Fruit fly (Drosophila melanogaster) whole organism, pupa: Measurements from ENCODE around the gene Kmn2.

Source experiments
- CG10348 ChIP-seq: fragments of 200-800 bp; sonication (Bioruptor generic); IDR thresholded peaks from 2 replicates; pipeline ENCODE4 v1.3.6; 2022; ENCODE audit warnings: missing biosample characterization, missing genetic modification characterization
- CG12605 ChIP-seq: fragments of 200-800 bp; sonication (Bioruptor generic); IDR thresholded peaks from 2 replicates; pipeline ENCODE4 v1.3.6; 2022; ENCODE audit warnings: missing biosample characterization, missing genetic modification characterization
- CG13204 ChIP-seq: fragments of 200-800 bp; sonication (Bioruptor generic); optimal IDR thresholded peaks from 2 replicates; lab custom pipeline; 2018; ENCODE audit warnings: missing biosample characterization, mild to moderate bottlenecking, missing genetic modification characterization, moderate library complexity
- CG14655 ChIP-seq: fragments of 200-800 bp; sonication (Bioruptor generic); optimal IDR thresholded peaks from 3 replicates; lab custom pipeline; 2017; ENCODE audit warnings: mild to moderate bottlenecking, missing biosample characterization, missing genetic modification reagents, missing genetic modification characterization
- CG15710 ChIP-seq: fragments of 200-800 bp; sonication (Bioruptor generic); optimal IDR thresholded peaks from 2 replicates; lab custom pipeline; 2018; ENCODE audit warnings: missing biosample characterization, mild to moderate bottlenecking, missing genetic modification characterization, moderate library complexity
- CG17806 ChIP-seq: fragments of 200-800 bp; sonication (Bioruptor generic); optimal IDR thresholded peaks from 2 replicates; lab custom pipeline; 2018; ENCODE audit warnings: missing biosample characterization, mild to moderate bottlenecking, missing genetic modification characterization, moderate library complexity
- CG32121 ChIP-seq: fragments of 200-800 bp; sonication (Bioruptor generic); IDR thresholded peaks from 2 replicates; pipeline ENCODE4 v1.3.6; 2022; ENCODE audit warnings: missing biosample characterization, missing genetic modification characterization
- CG34367 ChIP-seq: fragments of 200-800 bp; sonication (Bioruptor generic); optimal IDR thresholded peaks from 2 replicates; lab custom pipeline; 2018; ENCODE audit warnings: missing biosample characterization, mild to moderate bottlenecking, missing genetic modification characterization
- CG4496 ChIP-seq: fragments of 200-800 bp; sonication (Bioruptor generic); IDR thresholded peaks from 3 replicates; pipeline ENCODE4 v1.3.6; 2022; ENCODE audit warnings: missing biosample characterization, missing genetic modification characterization
- CG8159 ChIP-seq: fragments of 200-800 bp; sonication (Bioruptor generic); optimal IDR thresholded peaks from 3 replicates; lab custom pipeline; 2018; ENCODE audit warnings: missing biosample characterization, mild to moderate bottlenecking, missing genetic modification characterization, moderate library complexity
- CG8301 ChIP-seq: fragments of 200-800 bp; sonication (Bioruptor generic); optimal IDR thresholded peaks from 2 replicates; lab custom pipeline; 2018; ENCODE audit warnings: missing biosample characterization, mild to moderate bottlenecking, missing genetic modification characterization
- CG9948 ChIP-seq: fragments of 200-800 bp; sonication (Bioruptor generic); optimal IDR thresholded peaks from 2 replicates; lab custom pipeline; 2018; ENCODE audit warnings: missing biosample characterization, mild to moderate bottlenecking, missing genetic modification characterization, moderate library complexity
- D1 ChIP-seq: fragments of 200-800 bp; sonication (Bioruptor generic); optimal IDR thresholded peaks from 2 replicates; lab custom pipeline; 2018; ENCODE audit warnings: missing biosample characterization, mild to moderate bottlenecking, missing genetic modification characterization, moderate library complexity
- EcR ChIP-seq: fragments of 200-800 bp; sonication (Bioruptor generic); optimal IDR thresholded peaks from 3 replicates; lab custom pipeline; 2019; ENCODE audit warnings: missing biosample characterization, missing genetic modification characterization, mild to moderate bottlenecking, moderate library complexity, missing genetic modification reagents
- Ets98B ChIP-seq: fragments of 200-800 bp; sonication (Bioruptor generic); IDR thresholded peaks from 2 replicates; pipeline ENCODE4 v1.3.6; 2022; ENCODE audit warnings: missing biosample characterization, missing genetic modification characterization
- Pif1A ChIP-seq: fragments of 200-800 bp; sonication (Bioruptor generic); optimal IDR thresholded peaks from 3 replicates; lab custom pipeline; 2016; ENCODE audit warnings: missing biosample characterization, missing genetic modification characterization
- Pif1B ChIP-seq: fragments of 200-800 bp; sonication (Bioruptor generic); optimal IDR thresholded peaks from 3 replicates; lab custom pipeline; 2016; ENCODE audit warnings: missing biosample characterization, missing genetic modification characterization
- Snoo ChIP-seq: fragments of 200-800 bp; sonication (Bioruptor generic); optimal IDR thresholded peaks from 3 replicates; lab custom pipeline; 2017; ENCODE audit warnings: missing biosample characterization, mild to moderate bottlenecking, missing genetic modification characterization, inconsistent platforms
- fd96Ca ChIP-seq: fragments of 200-800 bp; sonication (Bioruptor generic); IDR thresholded peaks from 3 replicates; pipeline ENCODE4 v1.3.6; 2022; ENCODE audit warnings: missing biosample characterization, missing genetic modification characterization
- gl ChIP-seq: fragments of 200-800 bp; sonication (Bioruptor generic); optimal IDR thresholded peaks from 2 replicates; lab custom pipeline; 2018; ENCODE audit warnings: missing biosample characterization, mild to moderate bottlenecking, missing genetic modification characterization
- rn ChIP-seq: fragments of 200-800 bp; sonication (Bioruptor generic); IDR thresholded peaks from 2 replicates; pipeline ENCODE4 v1.3.6; 2022; ENCODE audit warnings: missing biosample characterization, missing genetic modification characterization

Gene Kmn2

dm6 chr3R:7970640-7971039 lies 30.5 kb downstream of the Kmn2 start:
- TF ChIP-seq CG15710 (no peak), D1 (tag; lab: Kevin White, UChicago) (no peak), Snoo (no peak), rn (GFP tag; lab: Robert Waterston, UW) (no peak), CG17806 (tag; lab: Kevin White, UChicago) (no peak), EcR (no peak), CG12605 (GFP tag; lab: Robert Waterston, UW) (no peak), CG34367 (tag; lab: Kevin White, UChicago) (no peak), CG8159 (no peak), fd96Ca (no peak), CG9948 (no peak), CG4496 (GFP tag; lab: Robert Waterston, UW) (no peak), Ets98B (GFP tag; lab: Robert Waterston, UW) (no peak), Pif1A (GFP tag; lab: Kevin White, UChicago) (no peak), CG13204 (GFP tag; lab: Kevin White, UChicago) (no peak)
- TF ChIP-seq, all 21 proteins: peak for 0

dm6 chr3R:7969702-7970175 lies 31.4 kb downstream of the Kmn2 start:
- TF ChIP-seq CG13204 (GFP tag; lab: Kevin White, UChicago) (peak; percentile 4), Snoo (peak; percentile 27), Pif1B (peak; percentile 71), fd96Ca (no peak), CG34367 (tag; lab: Kevin White, UChicago) (peak; percentile 62), CG9948 (peak; percentile 86), CG4496 (GFP tag; lab: Robert Waterston, UW) (peak; percentile 83), Pif1A (GFP tag; lab: Kevin White, UChicago) (peak; percentile 80), CG8301 (tag; lab: Kevin White, UChicago) (peak; percentile 91), gl (tag; lab: Kevin White, UChicago) (peak; percentile 15), CG8159 (peak; percentile 90), D1 (tag; lab: Kevin White, UChicago) (peak; percentile 47), rn (GFP tag; lab: Robert Waterston, UW) (0 out of 2 replicates have a peak, but pooled peaks have one; percentile 9), CG10348 (GFP tag; lab: Robert Waterston, UW) (0 out of 2 replicates have a peak, but pooled peaks have one; percentile 21), CG15710 (peak; percentile 76), CG12605 (GFP tag; lab: Robert Waterston, UW) (peak; percentile 63), EcR (no peak), CG32121 (GFP tag; lab: Robert Waterston, UW) (peak; percentile 65), CG17806 (tag; lab: Kevin White, UChicago) (peak; percentile 89), Ets98B (GFP tag; lab: Robert Waterston, UW) (peak; percentile 78), CG14655 (GFP tag; lab: Kevin White, UChicago) (peak; percentile 93)

dm6 chr3R:7968958-7969701 lies 32.0 kb downstream of the Kmn2 start:
- TF ChIP-seq Snoo (no peak), CG13204 (GFP tag; lab: Kevin White, UChicago) (peak; percentile 39), EcR (peak; percentile 61)

- peak; percentile 79 for TF ChIP-seq CG12605 (GFP tag; lab: Robert Waterston, UW)
- peak; percentile 2 for TF ChIP-seq Pif1A (GFP tag; lab: Kevin White, UChicago)
- TF ChIP-seq D1 (tag; lab: Kevin White, UChicago), result no peak
- peak; percentile 45 for TF ChIP-seq Pif1B
- no peak for TF ChIP-seq CG14655 (GFP tag; lab: Kevin White, UChicago)
- TF ChIP-seq fd96Ca, result peak; percentile 54; the same call in 1 of the 3 replicates
- TF ChIP-seq CG13204 (GFP tag; lab: Kevin White, UChicago), result peak; percentile 61
- no peak for TF ChIP-seq CG10348 (GFP tag; lab: Robert Waterston, UW)
- TF ChIP-seq gl (tag; lab: Kevin White, UChicago), result peak; percentile 28
- no peak for TF ChIP-seq CG34367 (tag; lab: Kevin White, UChicago)
- no peak for TF ChIP-seq rn (GFP tag; lab: Robert Waterston, UW)
- TF ChIP-seq CG17806 (tag; lab: Kevin White, UChicago), result no peak
- no peak for TF ChIP-seq CG9948
- TF ChIP-seq Ets98B (GFP tag; lab: Robert Waterston, UW), result peak; percentile 80
- no peak for TF ChIP-seq CG8301 (tag; lab: Kevin White, UChicago)
- TF ChIP-seq CG15710, result no peak
- no peak for TF ChIP-seq CG8159
- TF ChIP-seq Snoo, result no peak
- peak; percentile 60 for TF ChIP-seq CG32121 (GFP tag; lab: Robert Waterston, UW)
- peak; percentile 74; the same call in 2 of the 3 replicates for TF ChIP-seq CG4496 (GFP tag; lab: Robert Waterston, UW)
- peak; percentile 98 for TF ChIP-seq EcR
Observed at dm6 chr3R:7967801-7968200, 33.3 kb downstream of the Kmn2 start.

- peak; percentile 59 for TF ChIP-seq CG14655 (GFP tag; lab: Kevin White, UChicago)
- TF ChIP-seq CG15710, result peak; percentile 26
- TF ChIP-seq CG8159, result peak; percentile 37
- TF ChIP-seq fd96Ca, result no peak
- no peak for TF ChIP-seq CG4496 (GFP tag; lab: Robert Waterston, UW)
Observed at dm6 chr3R:7967347-7967746, 33.8 kb downstream of the Kmn2 start, which contains the start of gene dsx. dsx (minus strand) TSS chr3R:7967408.
